Worm (Caenorhabditis elegans) whole organism, L3 larva: ENCODE results near the gene C26B2.7.
A peak's percentile ranks its signal among the peaks of the same experiment; 100 is the strongest.

Experiments
- ZK546.5 ChIP-seq: sonication (generic microtip); optimal IDR thresholded peaks from 2 replicates; lab custom pipeline; 2017; ENCODE audit warnings: missing biosample characterization, missing genetic modification characterization
- aly-2 ChIP-seq: fragments of 150-350 bp; optimal IDR thresholded peaks from 2 replicates; lab custom pipeline; 2014; ENCODE audit warnings: missing biosample characterization, missing genetic modification characterization
- ama-1 ChIP-seq: fragments of 150-350 bp; optimal IDR thresholded peaks from 2 replicates; lab custom pipeline; 2018
- mdl-1 ChIP-seq: fragments of 150-350 bp; optimal IDR thresholded peaks from 2 replicates; lab custom pipeline; 2014; ENCODE audit warnings: missing biosample characterization, missing genetic modification characterization
- nhr-25 ChIP-seq: sonication (generic microtip); optimal IDR thresholded peaks from 2 replicates; lab custom pipeline; 2017; ENCODE audit warnings: missing biosample characterization, missing genetic modification characterization
- unc-39 ChIP-seq: sonication (generic microtip); optimal IDR thresholded peaks from 4 replicates; lab custom pipeline; 2017; ENCODE audit warnings: missing biosample characterization, missing genetic modification characterization
- unc-62 ChIP-seq: fragments of 150-350 bp; sonication (generic microtip); optimal IDR thresholded peaks from 4 replicates; lab custom pipeline; 2014; ENCODE audit warnings: missing biosample characterization, missing genetic modification reagents, missing genetic modification characterization
- ztf-11 ChIP-seq: fragments of 150-350 bp; optimal IDR thresholded peaks from 2 replicates; lab custom pipeline; 2014; ENCODE audit warnings: missing biosample characterization, missing genetic modification characterization

DNA sequence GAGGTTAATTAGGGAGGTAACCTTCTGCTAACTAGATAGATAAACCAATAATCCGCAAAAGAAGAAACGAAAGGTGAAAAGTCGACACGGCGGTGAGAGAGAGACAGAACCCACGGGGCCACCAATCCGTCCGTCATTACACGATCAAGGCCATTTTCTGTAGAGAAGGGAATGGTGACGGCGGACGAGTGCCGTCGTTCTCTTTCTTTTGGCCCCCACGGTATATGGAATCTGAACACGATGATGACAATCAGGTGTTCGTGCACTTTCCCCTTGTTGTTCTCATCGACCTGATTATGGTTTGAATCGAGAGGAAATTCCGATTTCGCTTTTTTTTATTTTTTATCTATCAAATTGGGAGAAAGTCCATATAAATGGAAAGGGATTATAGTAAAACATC is 6.7 kb upstream of the C26B2.7 start:
- TF ChIP-seq mdl-1 (tag; lab: Kevin White, UChicago) (no peak), aly-2 (tag; lab: Kevin White, UChicago) (no peak), ztf-11 (tag; lab: Kevin White, UChicago) (no peak), nhr-25 (tag; lab: Kevin White, UChicago) (peak; percentile 80), ZK546.5 (tag; lab: Kevin White, UChicago) (no peak), unc-62 (GFP tag; lab: Kevin White, UChicago) (no peak), unc-39 (no peak), ama-1 (lab: Kevin White, UChicago) (no peak)
